Worm (Caenorhabditis elegans): ENCODE data around the gene C17H11.6.
A peak's percentile ranks its signal among the peaks of the same experiment; 100 is the strongest.

The C17H11.6 gene

DNA sequence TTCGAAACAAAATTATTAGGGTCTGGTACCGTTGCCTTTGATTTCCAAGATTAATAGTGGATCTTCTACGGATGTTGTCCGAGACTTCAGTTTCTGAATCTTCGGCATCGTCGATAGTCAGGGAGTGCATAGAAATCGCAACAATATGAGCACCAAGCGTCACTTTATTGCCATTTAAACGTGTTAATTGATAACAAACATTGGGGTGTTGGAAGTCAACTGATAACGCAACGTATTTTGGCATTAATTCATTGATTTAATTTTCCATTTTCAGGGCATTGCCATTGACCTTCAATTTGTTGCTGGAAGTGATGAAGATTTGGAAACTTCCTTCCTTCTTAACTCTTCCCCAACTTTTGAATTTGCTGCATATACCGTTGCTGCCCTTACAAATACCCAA is 42.5 kb upstream of the C17H11.6 start, which contains the start of gene kqt-2:
TSS of gene kqt-2 (minus strand) at position 244 of the 400 bp plus-strand sequence.
- TF ChIP-seq efl-1 (GFP tag; optimal IDR thresholded peaks at IDR 0.05) (no peak), dox-1 (GFP tag; IDR thresholded peaks at IDR 0.05) (peak; percentile 35; the same call in 1 of the 2 replicates), ztf-6 (GFP tag; IDR thresholded peaks at IDR 0.05) (no peak), nhr-80 (tag; optimal IDR thresholded peaks at IDR 0.05) (peak; percentile 75), let-607 (tag; optimal IDR thresholded peaks at IDR 0.05) (peak in 1 of 2 experiments; percentile 0)

- 0 out of 2 replicates have a peak, but pooled peaks have one; percentile 25 for TF ChIP-seq hsf-1 (GFP tag; IDR thresholded peaks at IDR 0.05)
- no peak for TF ChIP-seq K11D2.4 (GFP tag; IDR thresholded peaks at IDR 0.05)
- no peak for TF ChIP-seq chd-7 (tag; optimal IDR thresholded peaks at IDR 0.05)
- TF ChIP-seq lin-26 (GFP tag; IDR thresholded peaks at IDR 0.05): no peak
- peak; percentile 70; the same call in 1 of the 2 replicates for TF ChIP-seq let-526 (GFP tag; IDR thresholded peaks at IDR 0.05)
- TF ChIP-seq pbrm-1 (GFP tag; IDR thresholded peaks at IDR 0.05): no peak
- peak; percentile 75 for TF ChIP-seq unc-62 (GFP tag; optimal IDR thresholded peaks at IDR 0.05)
- TF ChIP-seq ztf-28 (GFP tag; IDR thresholded peaks at IDR 0.05): no peak
- TF ChIP-seq snpc-1.3 (tag; optimal IDR thresholded peaks at IDR 0.05; ENCODE audit: insufficient read depth): no peak
- TF ChIP-seq ZK185.1 (tag; optimal IDR thresholded peaks at IDR 0.05; ENCODE audit: poor library complexity, severe bottlenecking): peak; percentile 40
- TF ChIP-seq tbp1 (GFP tag; optimal IDR thresholded peaks at IDR 0.05): peak; percentile 25
- peak; percentile 15 for TF ChIP-seq nhr-90 (tag; optimal IDR thresholded peaks at IDR 0.05)
- TF ChIP-seq ets-4 (GFP tag; optimal IDR thresholded peaks at IDR 0.05): peak; percentile 65
- peak; percentile 31 for TF ChIP-seq pha-4 (tag; optimal IDR thresholded peaks at IDR 0.05)
- no peak for TF ChIP-seq tlf-1 (GFP tag; optimal IDR thresholded peaks at IDR 0.05)
- peak; percentile 93 for TF ChIP-seq nhr-80 (tag; optimal IDR thresholded peaks at IDR 0.05)
- no peak for TF ChIP-seq somi-1 (GFP tag; optimal IDR thresholded peaks at IDR 0.05)
- TF ChIP-seq dpl-1 (GFP tag; optimal IDR thresholded peaks at IDR 0.05): no peak
- no peak for TF ChIP-seq bed-1 (GFP tag; IDR thresholded peaks at IDR 0.05)
- peak; percentile 90 for TF ChIP-seq cebp-1 (GFP tag; IDR thresholded peaks at IDR 0.05)
- peak; percentile 94 for TF ChIP-seq cebp-1 (tag; optimal IDR thresholded peaks at IDR 0.05)
- TF ChIP-seq atf-7 (tag; optimal IDR thresholded peaks at IDR 0.05): peak; percentile 68
Observed at ce11 chrX:8243116-8243515, 39.5 kb upstream of the C17H11.6 start.

ce11 chrX:8241906-8242305 is 38.3 kb upstream of the C17H11.6 start, which contains the start of gene endu-2:
Gene endu-2, plus strand, starts transcription at chrX:8242301.
- TF ChIP-seq dpff-1 (tag; optimal IDR thresholded peaks at IDR 0.05) (no peak), nfyb-1 (GFP tag; IDR thresholded peaks at IDR 0.05) (0 out of 2 replicates have a peak, but pooled peaks have one; percentile 17), bed-1 (GFP tag; IDR thresholded peaks at IDR 0.05) (no peak), egl-44 (GFP tag; IDR thresholded peaks at IDR 0.05) (no peak), ceh-40 (GFP tag; IDR thresholded peaks at IDR 0.05) (no peak), F33H1.4 (GFP tag; IDR thresholded peaks at IDR 0.05) (no peak), rpc-1 (optimal IDR thresholded peaks at IDR 0.05) (no peak), rpc-1 (tag; optimal IDR thresholded peaks at IDR 0.05) (no peak), nhr-27 (tag; optimal IDR thresholded peaks at IDR 0.05) (no peak), let-526 (GFP tag; IDR thresholded peaks at IDR 0.05) (no peak), hmg-1.2 (GFP tag; IDR thresholded peaks at IDR 0.05) (no peak), nhr-120 (GFP tag; IDR thresholded peaks at IDR 0.05) (no peak), gei-17 (GFP tag; optimal IDR thresholded peaks at IDR 0.05) (no peak), snpc-1.3 (tag; optimal IDR thresholded peaks at IDR 0.05; ENCODE audit: insufficient read depth) (no peak), hlh-12 (tag; optimal IDR thresholded peaks at IDR 0.05) (no peak), snpc-4 (GFP tag; optimal IDR thresholded peaks at IDR 0.05) (no peak), snpc-4 (tag; optimal IDR thresholded peaks at IDR 0.05) (no peak), him-1 (tag; optimal IDR thresholded peaks at IDR 0.05) (no peak), ztf-6 (GFP tag; IDR thresholded peaks at IDR 0.05) (no peak), K12H6.12 (tag; optimal IDR thresholded peaks at IDR 0.05) (no peak), pha-4 (tag; optimal IDR thresholded peaks at IDR 0.05) (no peak), Y79H2A.3 (GFP tag; conservative IDR thresholded peaks at IDR 0.05) (no peak), K11D2.4 (GFP tag; IDR thresholded peaks at IDR 0.05) (no peak), lin-26 (GFP tag; IDR thresholded peaks at IDR 0.05) (no peak), cebp-1 (GFP tag; IDR thresholded peaks at IDR 0.05) (no peak), cebp-1 (tag; optimal IDR thresholded peaks at IDR 0.05) (peak; percentile 2), ceh-27 (GFP tag; optimal IDR thresholded peaks at IDR 0.05) (no peak), lin-35 (GFP tag; optimal IDR thresholded peaks at IDR 0.05) (no peak), F52B5.7 (tag; optimal IDR thresholded peaks at IDR 0.05) (no peak), nhr-80 (tag; optimal IDR thresholded peaks at IDR 0.05) (peak; percentile 42)
